Worm (Caenorhabditis elegans): Measurements from ENCODE around the gene cwp-3.

DNA sequence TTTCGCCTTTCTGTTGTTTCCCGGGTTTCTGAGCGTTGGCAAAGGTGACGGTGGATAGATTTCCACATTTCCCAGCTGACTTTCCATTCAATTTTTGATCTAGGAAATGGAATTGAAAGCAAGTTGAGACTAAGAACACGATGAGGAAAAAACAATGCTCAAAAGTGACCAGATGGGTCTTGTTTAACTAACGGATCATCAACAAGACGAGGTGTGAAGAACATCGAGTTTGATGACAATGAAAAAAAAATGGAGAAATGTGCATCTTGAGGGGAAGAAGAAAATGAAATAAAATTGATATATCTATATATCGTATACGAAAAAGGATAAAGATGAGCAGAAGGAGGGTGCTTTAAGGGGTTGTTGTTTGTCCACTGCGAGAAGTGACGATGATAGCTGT lies 35.0 kb downstream of the cwp-3 start, which contains the start of gene T19H12.6:
- TF ChIP-seq tbx-11 (GFP tag; IDR thresholded peaks at IDR 0.05) (no peak), aly-1 (tag; optimal IDR thresholded peaks at IDR 0.05) (no peak), ama-1 (optimal IDR thresholded peaks at IDR 0.05) (no peak), flt-1 (GFP tag; IDR thresholded peaks at IDR 0.05) (no peak), hmg-4 (GFP tag; optimal IDR thresholded peaks at IDR 0.05) (no peak), F13C5.2 (tag; optimal IDR thresholded peaks at IDR 0.05) (no peak), ets-7 (tag; optimal IDR thresholded peaks at IDR 0.05) (no peak), B0310.2 (tag; optimal IDR thresholded peaks at IDR 0.05) (no peak)

Data from whole organism, early embryonic.